Worm (Caenorhabditis elegans) whole organism, L3 larva: ENCODE measurements around the gene scl-10.

Experiments used
- ama-1 ChIP-seq: fragments of 150-350 bp; optimal IDR thresholded peaks from 2 replicates; lab custom pipeline; 2018
- egl-27 ChIP-seq: sonication (generic microtip); optimal IDR thresholded peaks from 4 replicates; lab custom pipeline; 2017; ENCODE audit warnings: missing biosample characterization, missing genetic modification reagents, missing genetic modification characterization
- fos-1 ChIP-seq: fragments of 150-350 bp; optimal IDR thresholded peaks from 2 replicates; lab custom pipeline; 2014; ENCODE audit warnings: missing biosample characterization, missing genetic modification characterization
- lin-15B ChIP-seq: fragments of 150-350 bp; optimal IDR thresholded peaks from 2 replicates; lab custom pipeline; 2014; ENCODE audit warnings: missing biosample characterization, missing genetic modification characterization
- nhr-237 ChIP-seq: fragments of 150-350 bp; optimal IDR thresholded peaks from 2 replicates; lab custom pipeline; 2014; ENCODE audit warnings: missing biosample characterization, missing genetic modification characterization
- unc-39 ChIP-seq: sonication (generic microtip); optimal IDR thresholded peaks from 4 replicates; lab custom pipeline; 2017; ENCODE audit warnings: missing biosample characterization, missing genetic modification characterization
- ztf-11 ChIP-seq: fragments of 150-350 bp; optimal IDR thresholded peaks from 2 replicates; lab custom pipeline; 2014; ENCODE audit warnings: missing biosample characterization, missing genetic modification characterization

DNA sequence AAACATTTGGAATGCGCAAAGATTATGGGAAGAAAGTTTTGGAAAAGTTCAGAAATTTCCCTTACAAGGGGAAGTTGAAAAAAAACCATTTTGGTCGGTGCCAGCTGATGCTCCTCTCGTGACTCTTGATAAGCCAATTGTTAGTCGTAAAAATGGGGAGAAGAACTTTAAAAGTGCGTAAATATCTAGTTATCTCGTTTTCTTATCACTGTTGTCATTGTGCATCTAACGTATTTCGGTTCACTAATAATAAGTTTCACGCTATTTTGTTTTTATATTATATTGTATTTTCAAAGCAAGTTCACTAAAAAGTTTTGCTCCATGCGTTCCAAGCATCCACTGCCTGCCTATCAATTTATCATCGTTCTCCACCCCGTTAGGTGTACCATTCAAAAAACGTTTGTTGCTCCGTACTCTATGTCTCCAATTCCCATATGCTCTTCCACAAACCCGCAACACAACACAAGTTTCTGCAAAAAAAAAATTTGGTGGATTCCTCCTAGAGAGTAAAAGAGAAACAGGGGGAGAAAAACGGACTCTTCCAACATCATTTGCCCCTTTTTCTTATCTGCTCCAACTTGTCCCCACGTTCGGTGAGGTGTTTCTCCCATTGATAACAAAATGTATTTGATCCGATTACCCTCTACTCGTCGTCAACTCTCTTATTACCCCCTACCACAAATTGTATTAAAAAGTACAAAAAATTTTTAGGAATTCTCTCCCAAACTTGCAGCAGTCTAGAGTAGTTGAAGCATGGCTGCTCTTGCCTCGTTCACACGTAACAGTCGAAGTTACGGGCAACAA is 39.6 kb upstream of the scl-10 start, which contains the start of gene mbk-2:
- TF ChIP-seq egl-27 (tag; lab: Kevin White, UChicago) (no peak), unc-39 (tag; lab: Kevin White, UChicago) (no peak), fos-1 (tag; lab: Kevin White, UChicago) (no peak), ama-1 (lab: Kevin White, UChicago) (no peak), ztf-11 (tag; lab: Kevin White, UChicago) (no peak), nhr-237 (tag; lab: Kevin White, UChicago) (no peak), lin-15B (tag; lab: Kevin White, UChicago) (no peak)
